Fruit fly (Drosophila melanogaster): Measurements from ENCODE around the gene CG1737.
A peak's percentile ranks its signal among the peaks of the same experiment; 100 is the strongest.

DNA sequence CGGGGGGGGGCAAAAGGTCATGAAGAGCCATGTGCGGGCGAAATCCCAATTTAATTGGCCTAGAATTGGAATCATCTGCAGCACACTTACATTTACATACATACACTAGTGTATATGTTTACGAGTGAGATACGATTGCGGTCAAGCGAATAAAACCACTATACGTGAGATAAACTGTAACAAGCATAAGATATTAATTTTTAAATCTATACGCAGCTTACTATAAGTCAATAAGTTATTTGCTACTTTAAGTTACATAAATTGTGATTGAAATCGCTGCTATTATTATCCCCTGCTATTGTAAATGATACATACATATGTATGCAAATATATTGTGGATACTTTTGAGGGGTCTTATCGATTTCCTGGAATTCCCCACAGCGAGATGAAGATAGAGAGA, 28.7 kb downstream of the CG1737 start:
- TF ChIP-seq Mes4 (GFP tag; optimal IDR thresholded peaks at IDR 0.05) (no peak), onecut (GFP tag; IDR thresholded peaks at IDR 0.05) (0 out of 2 replicates have a peak, but pooled peaks have one; percentile 18), CG1233 (GFP tag; optimal IDR thresholded peaks at IDR 0.05) (peak; percentile 30), CG13624 (GFP tag; optimal IDR thresholded peaks at IDR 0.05) (peak; percentile 46), chn (GFP tag; optimal IDR thresholded peaks at IDR 0.05) (no peak), Sox102F (GFP tag; optimal IDR thresholded peaks at IDR 0.05) (peak; percentile 44), Max (GFP tag; optimal IDR thresholded peaks at IDR 0.05) (no peak), pzg (GFP tag; optimal IDR thresholded peaks at IDR 0.05) (no peak), tgo (GFP tag; IDR thresholded peaks at IDR 0.05) (peak; percentile 48; the same call in 2 of the 3 replicates)
